Worm (Caenorhabditis elegans): ENCODE measurements around the gene F54B11.11.

DNA sequence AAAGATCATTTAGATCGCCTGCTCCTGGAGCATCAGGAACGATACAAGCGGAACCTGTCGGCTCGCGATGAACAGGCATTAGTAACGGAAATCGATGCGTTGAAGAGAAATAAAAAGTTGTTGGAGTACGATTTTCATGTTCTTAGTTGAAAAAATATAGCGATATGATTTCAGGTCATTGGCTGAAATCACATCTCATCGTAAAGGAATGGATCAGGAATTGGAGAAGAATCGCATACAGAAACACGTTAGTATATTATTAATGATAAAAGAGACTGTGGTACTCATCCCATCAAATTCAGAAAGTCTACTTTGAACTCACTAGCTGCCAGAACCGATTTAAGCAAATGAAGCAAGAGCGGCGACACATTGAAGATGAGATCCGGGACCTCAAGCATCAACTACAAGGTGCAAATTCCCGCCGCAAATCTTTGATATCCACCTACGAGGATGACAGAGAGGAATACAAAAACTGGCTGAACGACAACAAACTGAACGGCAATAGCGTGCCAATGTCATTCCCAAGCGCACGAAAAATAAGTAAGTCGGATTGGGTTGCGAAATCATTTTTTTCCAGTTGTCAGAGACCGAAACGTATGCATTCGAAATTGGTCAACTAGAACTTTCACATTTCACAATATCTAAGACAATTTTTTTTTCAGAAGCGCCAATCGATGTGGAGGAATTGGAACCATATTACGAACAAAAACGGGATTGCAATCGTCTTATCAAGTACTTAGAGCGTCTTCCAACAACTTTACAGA, 48.4 kb upstream of the F54B11.11 start:
- no peak for TF ChIP-seq elt-1 (tag; optimal IDR thresholded peaks at IDR 0.05)
- no peak for TF ChIP-seq nhr-12 (tag; optimal IDR thresholded peaks at IDR 0.05)
- no peak for TF ChIP-seq lsy-2 (tag; optimal IDR thresholded peaks at IDR 0.05)
- TF ChIP-seq snpc-4 (tag; optimal IDR thresholded peaks at IDR 0.05) = no peak
- no peak for TF ChIP-seq alr-1 (tag; optimal IDR thresholded peaks at IDR 0.05)
- TF ChIP-seq unc-62 (GFP tag; optimal IDR thresholded peaks at IDR 0.05) = no peak
- TF ChIP-seq ceh-16 (tag; optimal IDR thresholded peaks at IDR 0.05) = no peak
- TF ChIP-seq nhr-11 (tag; optimal IDR thresholded peaks at IDR 0.05) = no peak
- no peak for TF ChIP-seq ztf-11 (tag; optimal IDR thresholded peaks at IDR 0.05)
- TF ChIP-seq aly-2 (tag; optimal IDR thresholded peaks at IDR 0.05) = no peak

Measured in whole organism, L2 larva.